Fruit fly (Drosophila melanogaster): ENCODE data around the gene Jon66Cii.

The Jon66Cii gene

DNA sequence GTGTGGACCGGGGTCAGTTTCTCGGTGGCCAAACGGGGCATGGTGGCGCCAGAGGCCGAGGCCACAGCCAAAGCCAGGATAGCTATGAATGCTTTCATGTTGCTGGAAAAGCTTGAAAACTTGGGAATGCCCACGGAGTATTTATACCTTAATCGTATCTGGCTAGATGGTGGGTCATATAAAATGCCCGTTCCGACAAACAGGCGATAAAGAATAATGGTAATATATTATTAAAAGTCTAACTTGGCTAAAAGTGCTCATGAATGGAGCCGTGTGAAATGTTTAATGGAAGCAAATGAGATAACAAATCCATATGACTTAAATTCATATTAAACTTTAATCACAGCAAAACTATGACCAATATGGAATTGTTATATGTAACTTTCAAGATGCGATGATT is at the start of gene Jon66Cii:
Gene Jon66Cii, minus strand, starts transcription at position 101 of the 400 bp plus-strand sequence.
- TF ChIP-seq noc (tag; optimal IDR thresholded peaks at IDR 0.05), result no peak

- TF ChIP-seq noc (tag; optimal IDR thresholded peaks at IDR 0.05), result peak; percentile 62
Observed at dm6 chr3L:8441745-8442575, 48.5 kb upstream of the Jon66Cii start, which contains the start of gene Unr. Gene Unr (minus strand): TSS chr3L:8442381.

DNA sequence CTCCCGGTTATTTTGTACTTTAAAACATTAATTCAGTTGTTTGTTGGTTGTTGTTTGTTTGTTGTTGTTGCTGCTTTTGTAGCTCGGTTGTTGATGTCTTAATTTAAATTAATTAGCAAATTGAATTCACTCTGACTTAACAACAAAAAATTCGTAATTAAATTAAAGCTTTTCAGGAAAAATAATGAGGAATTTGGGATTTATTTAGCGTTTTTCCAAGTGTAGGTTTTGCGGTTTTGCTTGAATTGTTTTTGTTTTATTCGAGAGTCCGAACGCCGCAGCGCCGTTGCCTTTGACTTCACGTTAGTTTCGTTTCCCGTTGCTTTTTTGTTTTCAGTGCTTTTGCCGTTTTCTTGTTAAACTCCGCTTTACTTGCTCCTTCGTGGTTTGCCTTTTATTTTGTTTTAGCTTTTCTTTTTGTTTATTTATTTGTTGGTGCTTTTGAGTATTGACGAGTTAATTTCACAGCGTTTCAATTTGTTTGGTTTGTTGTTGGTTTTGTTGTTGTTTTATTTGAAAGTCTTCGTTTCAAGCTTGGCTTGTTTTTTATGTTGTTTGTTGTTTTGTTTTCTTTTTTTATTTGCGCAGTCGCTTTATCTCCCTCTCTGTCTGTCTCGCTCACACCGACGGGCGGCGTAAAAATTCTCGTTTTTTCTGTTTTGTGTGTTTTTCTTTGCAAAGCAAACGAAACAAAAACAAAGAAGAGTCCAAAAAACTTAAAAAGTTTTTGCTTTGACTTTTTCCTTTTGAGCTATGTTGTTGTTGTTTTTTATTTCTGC is 47.5 kb upstream of the Jon66Cii start:
- no peak for TF ChIP-seq noc (tag; optimal IDR thresholded peaks at IDR 0.05)

dm6 chr3L:8440079-8440478 is 46.6 kb upstream of the Jon66Cii start:
- no peak for TF ChIP-seq noc (tag; optimal IDR thresholded peaks at IDR 0.05)

DNA sequence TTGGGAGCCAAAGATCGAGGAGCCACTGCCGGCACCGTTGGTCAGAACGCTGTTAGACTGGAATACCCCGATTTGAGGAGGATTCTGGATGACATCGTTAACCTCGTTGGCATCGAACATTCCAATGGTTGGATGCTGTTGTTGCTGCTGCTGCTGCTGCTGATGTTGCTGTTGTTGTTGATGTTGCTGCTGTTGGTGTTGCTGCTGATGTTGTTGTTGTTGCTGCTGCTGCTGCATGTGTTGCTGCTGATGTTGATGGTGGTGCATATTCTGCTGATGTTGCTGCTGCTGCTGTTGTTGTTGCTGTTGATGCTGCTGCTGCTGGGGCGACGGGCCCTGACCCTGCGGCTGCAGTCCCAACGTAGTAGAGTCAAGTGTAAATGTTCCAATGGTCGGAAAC is 44.1 kb upstream of the Jon66Cii start:
- no peak for TF ChIP-seq noc (tag; optimal IDR thresholded peaks at IDR 0.05)

- no peak for TF ChIP-seq noc (tag; optimal IDR thresholded peaks at IDR 0.05)
Observed at dm6 chr3L:8424831-8425336, 31.4 kb upstream of the Jon66Cii start, which contains the start of gene Cbl. Gene Cbl (plus strand): TSS chr3L:8424954.

DNA sequence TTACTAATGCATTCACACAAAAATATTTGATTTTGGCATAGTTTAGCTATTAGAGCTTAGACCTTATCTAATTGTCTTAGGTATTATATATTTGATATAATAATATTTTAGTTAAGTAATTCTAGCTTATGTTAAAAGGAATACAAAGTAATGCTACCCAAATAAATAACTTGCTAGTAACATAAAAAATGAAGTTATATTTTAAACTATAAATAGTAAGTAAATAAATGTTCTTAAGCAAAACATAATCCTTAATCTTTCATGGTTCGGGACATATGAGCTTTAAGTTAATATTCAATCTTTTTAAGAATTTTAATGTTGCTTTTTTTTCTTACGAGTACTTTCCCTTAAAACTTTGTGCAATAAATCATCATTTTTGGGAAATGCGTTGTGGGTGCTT is 29.7 kb upstream of the Jon66Cii start:
- TF ChIP-seq noc (tag; optimal IDR thresholded peaks at IDR 0.05), result no peak

DNA sequence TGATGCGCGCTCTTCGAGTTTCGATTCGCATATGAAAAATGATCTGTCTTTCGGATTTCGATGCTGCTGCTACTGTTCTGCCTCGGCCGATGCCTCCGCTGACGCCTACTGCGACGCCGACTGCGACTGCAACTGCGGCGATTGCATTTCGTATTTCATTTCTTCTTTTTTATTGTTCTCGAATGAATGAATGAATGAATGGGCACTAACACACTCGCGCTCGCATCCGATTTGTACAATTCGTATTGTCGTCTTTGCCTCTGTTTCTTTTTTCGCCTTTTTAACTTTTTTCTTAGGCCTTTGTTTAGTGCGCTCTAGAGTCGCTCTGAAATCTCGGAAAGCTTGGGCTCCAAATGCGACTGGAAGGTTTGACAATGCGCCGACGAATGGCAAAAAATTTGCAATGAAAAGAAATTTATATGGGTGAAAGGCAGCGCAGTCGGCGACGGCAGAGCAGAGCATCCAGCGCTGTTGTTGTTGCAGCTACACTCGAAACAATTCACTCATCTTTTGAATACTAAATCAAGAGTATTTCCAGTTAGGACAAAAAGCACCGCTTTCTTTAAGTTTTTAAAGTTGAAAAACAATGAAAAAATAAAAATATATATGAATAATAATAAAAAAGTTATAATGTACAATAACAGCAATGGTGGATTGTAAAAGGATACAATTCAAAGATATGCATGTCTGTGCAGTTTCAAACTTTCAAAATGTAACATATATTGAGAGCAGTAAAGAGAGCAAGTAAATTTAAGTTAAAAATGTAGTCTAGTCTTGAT is 28.5 kb upstream of the Jon66Cii start, which contains the start of gene CG32354:
Gene CG32354, minus strand, starts transcription at position 398 of the 779 bp plus-strand sequence.
- TF ChIP-seq noc (tag; optimal IDR thresholded peaks at IDR 0.05), result no peak

DNA sequence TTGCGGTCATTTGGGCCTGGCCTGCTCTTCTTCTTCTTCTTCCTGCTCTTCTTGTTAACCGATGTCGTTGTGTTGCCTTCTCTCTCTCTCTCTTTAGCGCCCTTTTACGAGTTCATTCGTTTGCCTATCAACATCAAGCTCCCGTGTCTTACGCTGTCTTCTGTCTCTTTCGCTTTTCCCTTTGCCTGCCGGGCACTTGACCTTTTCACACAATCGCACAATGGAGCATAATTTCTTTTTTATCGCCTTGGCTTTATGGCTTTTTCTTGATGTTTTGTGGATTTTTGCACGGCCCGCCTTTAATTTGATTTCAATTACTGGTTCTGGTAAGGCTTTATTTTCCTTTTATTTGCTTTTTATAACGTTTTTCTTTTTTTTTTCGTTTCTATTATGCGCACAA is 27.9 kb upstream of the Jon66Cii start:
- TF ChIP-seq noc (tag; optimal IDR thresholded peaks at IDR 0.05), result no peak

DNA sequence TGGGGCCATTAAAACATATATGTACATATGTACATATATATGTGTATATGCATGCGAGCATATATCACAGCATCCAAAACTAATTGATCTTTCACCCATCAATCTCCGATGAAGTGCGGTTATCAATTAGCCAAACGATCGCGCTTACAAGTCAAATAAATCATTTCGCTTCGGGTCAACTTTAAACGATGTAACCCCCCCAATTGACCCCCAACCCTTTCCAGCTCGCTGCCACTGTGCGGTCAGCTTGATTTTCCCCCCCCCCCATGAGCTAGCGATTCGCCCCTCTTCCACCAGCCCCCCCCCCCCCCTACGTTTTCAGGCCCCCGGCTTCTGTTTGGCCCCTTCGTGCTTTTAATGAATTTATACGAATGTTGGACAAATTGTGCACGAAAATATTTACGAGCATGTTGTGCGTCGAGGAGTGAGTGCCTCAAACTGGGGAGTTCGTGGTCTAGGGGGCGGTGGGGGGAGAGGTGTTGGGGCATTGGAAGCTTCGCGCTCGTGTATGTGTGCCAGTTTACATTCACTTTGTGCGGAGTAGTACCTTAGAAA is 26.2 kb upstream of the Jon66Cii start:
- TF ChIP-seq noc (tag; optimal IDR thresholded peaks at IDR 0.05), result no peak

dm6 chr3L:8418984-8419383 is 25.5 kb upstream of the Jon66Cii start:
- TF ChIP-seq noc (tag; optimal IDR thresholded peaks at IDR 0.05), result no peak

DNA sequence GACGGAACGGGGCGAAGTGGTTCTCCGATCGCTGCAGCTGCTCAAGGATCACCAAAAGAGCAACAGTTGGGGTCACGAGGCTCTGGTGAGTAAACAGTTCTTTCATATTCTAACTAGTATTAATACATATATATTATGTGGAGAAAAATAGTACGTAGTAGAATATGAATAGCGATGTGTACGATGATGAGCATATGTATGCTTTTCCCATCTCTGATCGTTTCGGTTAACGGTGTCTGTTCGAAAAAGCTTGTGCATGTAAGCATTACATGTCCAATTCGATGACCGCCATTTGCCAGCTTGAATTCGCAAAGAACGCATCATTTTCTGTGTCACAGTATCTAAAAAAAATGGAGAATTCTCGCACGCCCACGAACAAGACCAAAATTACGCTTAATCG is 19.3 kb upstream of the Jon66Cii start, which contains the start of the genes Oseg1 and mtrm:
Gene Oseg1, minus strand, starts transcription at position 101 of the 400 bp plus-strand sequence.
Gene mtrm, plus strand, starts transcription at position 288 of the 400 bp plus-strand sequence.
- no peak for TF ChIP-seq noc (tag; optimal IDR thresholded peaks at IDR 0.05)

- TF ChIP-seq noc (tag; optimal IDR thresholded peaks at IDR 0.05), result no peak
Observed at dm6 chr3L:8411439-8411897, 18.0 kb upstream of the Jon66Cii start, which contains the start of gene Exo70. Gene Exo70 (plus strand): TSS chr3L:8411851.

DNA sequence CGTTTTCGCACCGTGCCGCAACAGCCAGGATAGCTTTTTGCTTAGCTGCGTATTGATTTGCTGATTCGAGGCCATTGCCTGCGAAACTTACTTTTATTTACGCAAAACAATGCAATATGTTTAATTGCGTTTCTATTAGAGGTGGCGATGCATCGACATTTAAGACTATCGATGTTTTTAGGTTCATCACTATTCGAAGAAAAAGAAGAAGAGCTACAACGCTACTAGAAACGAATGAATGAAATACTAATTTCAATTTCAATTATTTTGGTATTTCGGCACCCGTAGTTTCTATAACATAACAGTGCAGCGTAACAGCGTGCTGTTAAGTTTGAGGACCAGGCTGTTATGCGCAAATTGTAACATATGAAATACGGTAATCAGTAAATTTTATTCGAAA is 11.7 kb upstream of the Jon66Cii start, which contains the start of the genes Tpt, mkg-p and CG13667:
Gene Tpt, minus strand, starts transcription at position 155 of the 400 bp plus-strand sequence.
Gene mkg-p, minus strand, starts transcription at position 155 of the 400 bp plus-strand sequence.
Gene CG13667, plus strand, starts transcription at position 332 of the 400 bp plus-strand sequence.
- TF ChIP-seq noc (tag; optimal IDR thresholded peaks at IDR 0.05), result no peak

Measured in whole organism, larva.